Worm (Caenorhabditis elegans) whole organism, L2 larva: ENCODE data around the gene T09A5.5.

Source experiments
- fos-1 ChIP-seq: fragments of 150-350 bp; optimal IDR thresholded peaks from 2 replicates; lab custom pipeline; 2014; ENCODE audit warnings: missing biosample characterization, missing genetic modification characterization
- lin-13 ChIP-seq: fragments of 150-350 bp; optimal IDR thresholded peaks from 2 replicates; lab custom pipeline; 2014; ENCODE audit warnings: missing biosample characterization, missing genetic modification reagents, missing genetic modification characterization
- skn-1 ChIP-seq: sonication (generic microtip); optimal IDR thresholded peaks from 2 replicates; lab custom pipeline; 2017; ENCODE audit warnings: missing biosample characterization, missing genetic modification characterization

DNA sequence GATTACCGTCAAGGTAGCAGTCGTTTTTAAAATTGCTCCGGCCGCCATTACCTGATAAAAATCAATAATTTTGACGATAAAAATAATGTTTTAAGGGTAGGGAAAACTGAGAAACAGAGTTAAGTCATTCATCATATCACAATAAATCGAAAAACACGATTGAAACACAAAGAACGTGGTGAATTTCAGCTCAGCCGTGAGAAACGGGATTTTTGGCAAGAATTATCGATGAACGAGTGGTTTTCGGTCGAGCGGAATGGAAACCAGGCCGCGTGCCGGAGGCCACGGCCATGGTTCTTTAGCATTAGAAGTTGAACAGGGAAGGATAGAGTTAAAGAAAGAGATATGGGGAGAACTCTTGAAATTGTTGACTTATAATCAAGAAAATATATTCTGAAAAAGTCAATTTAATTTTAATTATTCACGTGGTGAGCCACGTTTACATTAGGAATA is 25.7 kb upstream of the T09A5.5 start, which contains the start of the genes vha-4 and T01H3.5:
- TF ChIP-seq lin-13 (GFP tag; lab: Kevin White, UChicago) (no peak), skn-1 (tag; lab: Kevin White, UChicago) (no peak), fos-1 (tag; lab: Kevin White, UChicago) (peak; percentile 62)
